Worm (Caenorhabditis elegans): Measurements from ENCODE around the gene mrps-9.

DNA sequence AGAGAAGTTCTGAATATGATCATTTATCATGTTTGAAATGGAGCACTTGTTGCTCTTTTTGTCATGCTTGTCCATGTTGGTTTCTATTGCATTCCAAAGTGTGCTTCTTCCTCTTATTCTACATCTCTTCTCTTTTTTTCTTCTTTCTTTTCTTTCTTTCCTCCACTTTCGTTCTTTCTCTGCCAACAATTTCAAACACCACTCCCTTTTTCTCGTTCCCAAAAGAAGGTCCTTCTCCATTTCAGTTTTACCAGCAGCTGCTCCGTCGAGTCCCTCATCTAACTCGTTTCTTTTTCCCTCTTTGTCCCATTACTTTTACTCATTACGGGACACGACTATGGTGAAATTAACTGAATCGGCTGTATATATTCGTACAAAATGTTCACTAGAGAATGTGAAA, 10.9 kb upstream of the mrps-9 start, which contains the start of gene F09G8.5:
- TF ChIP-seq ztf-3 (GFP tag; optimal IDR thresholded peaks at IDR 0.05) (no peak), mcd-1 (GFP tag; IDR thresholded peaks at IDR 0.05) (no peak)
